Worm (Caenorhabditis elegans): ENCODE measurements around the gene K09F6.13.

K09F6.13 gene

DNA sequence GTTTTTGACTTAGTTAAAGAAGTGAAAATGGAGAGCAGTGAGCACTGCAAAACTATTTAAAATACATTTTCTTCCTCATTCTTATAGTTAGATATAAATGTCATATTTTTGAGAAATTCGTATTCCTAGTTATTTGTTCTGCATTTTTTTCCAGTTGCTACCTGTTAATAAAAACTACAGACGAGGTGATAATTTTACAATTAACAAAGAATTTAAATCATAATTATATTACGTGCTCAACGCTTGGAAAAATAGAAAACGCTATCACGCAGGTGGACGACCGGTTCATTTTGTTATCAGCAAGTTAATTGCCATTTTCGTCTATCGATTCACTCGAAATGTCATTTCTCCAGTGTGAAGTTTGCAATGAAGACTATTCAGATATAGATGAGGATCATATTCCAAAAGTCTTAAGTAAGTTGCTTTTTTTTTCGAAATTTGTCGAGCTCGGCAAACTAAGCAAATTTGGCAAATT lies 29.0 kb downstream of the K09F6.13 start, which contains the start of the genes ZK1240.5 and ZK1240.9:
Gene ZK1240.5 (minus strand): TSS at position 51 of the 475 bp plus-strand sequence.
Gene ZK1240.9 (plus strand): TSS at position 307 of the 475 bp plus-strand sequence.
- TF ChIP-seq snpc-3.4 (tag; optimal IDR thresholded peaks at IDR 0.05): no peak
- peak; percentile 57 for TF ChIP-seq nhr-80 (tag; optimal IDR thresholded peaks at IDR 0.05)

DNA sequence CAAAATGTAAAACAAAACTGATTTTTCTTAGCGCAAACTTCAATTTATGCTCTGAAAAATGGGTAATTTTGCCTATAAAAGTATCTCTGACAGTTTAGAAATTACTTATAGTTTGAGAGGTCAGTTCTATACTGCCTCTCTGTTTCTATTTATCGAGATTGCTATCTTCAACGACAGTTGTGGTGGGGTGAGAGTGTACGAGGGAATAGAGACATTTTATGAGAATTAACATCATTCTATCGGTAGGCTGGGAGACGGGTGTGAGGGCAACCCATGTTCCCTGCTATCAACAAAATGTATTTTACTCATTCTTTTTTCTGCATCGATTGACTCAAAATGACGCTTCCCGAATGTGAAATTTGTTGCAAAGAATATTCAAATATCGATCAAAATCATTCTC lies 31.2 kb downstream of the K09F6.13 start, which contains the start of gene ZK1240.3:
Gene ZK1240.3 (plus strand): TSS at position 238 of the 400 bp plus-strand sequence.
- peak; percentile 93 for TF ChIP-seq nhr-80 (tag; optimal IDR thresholded peaks at IDR 0.05)
- no peak for TF ChIP-seq mxl-1 (tag; optimal IDR thresholded peaks at IDR 0.05)
- TF ChIP-seq dox-1 (GFP tag; IDR thresholded peaks at IDR 0.05): peak; percentile 50
- TF ChIP-seq mel-28 (tag; optimal IDR thresholded peaks at IDR 0.05; ENCODE audit: borderline replicate concordance): no peak
- no peak for TF ChIP-seq madf-8 (GFP tag; conservative IDR thresholded peaks at IDR 0.05)
- TF ChIP-seq nfya-2 (GFP tag; IDR thresholded peaks at IDR 0.05): no peak
- TF ChIP-seq ets-4 (GFP tag; optimal IDR thresholded peaks at IDR 0.05): peak; percentile 64

DNA sequence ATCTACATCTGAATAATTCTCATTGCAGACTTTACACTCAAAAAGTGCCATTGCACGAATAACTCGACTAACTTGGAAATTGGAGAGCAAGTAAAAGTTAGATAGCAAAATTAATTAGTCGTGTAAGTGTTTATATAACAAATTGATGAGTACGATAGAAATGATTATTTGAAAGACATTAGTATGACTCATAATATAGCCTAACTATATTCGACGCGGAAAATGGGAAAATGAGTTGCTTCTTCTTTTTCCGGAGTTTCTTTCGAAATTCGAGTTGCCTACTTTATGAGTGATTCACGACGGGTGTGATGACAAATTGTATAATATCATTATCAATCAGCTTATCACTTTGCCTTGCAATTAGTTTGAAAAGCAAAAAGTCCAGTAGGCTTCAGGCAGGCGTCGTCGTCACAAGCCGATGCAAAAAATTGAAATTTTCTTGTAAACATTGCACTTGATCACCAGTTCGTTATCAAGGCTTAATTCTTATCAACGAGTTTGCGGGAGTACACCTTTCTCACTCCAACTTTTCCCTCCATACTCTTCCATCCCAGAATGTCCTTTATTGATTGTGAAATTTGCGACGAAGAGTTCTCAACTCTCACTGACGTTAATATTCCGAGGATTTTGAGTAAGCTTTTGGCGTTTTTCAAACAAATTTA lies 34.1 kb downstream of the K09F6.13 start, which contains the start of the genes ZK1240.6 and ZK1240.2:
Gene ZK1240.6 (minus strand): TSS at position 51 of the 662 bp plus-strand sequence.
Gene ZK1240.2 (plus strand): TSS at position 520 of the 662 bp plus-strand sequence.
- TF ChIP-seq ets-4 (GFP tag; optimal IDR thresholded peaks at IDR 0.05) (peak; percentile 58), madf-3 (GFP tag; IDR thresholded peaks at IDR 0.05) (no peak), nhr-80 (tag; optimal IDR thresholded peaks at IDR 0.05) (peak; percentile 85)

- no peak for TF ChIP-seq bed-1 (GFP tag; IDR thresholded peaks at IDR 0.05)
- no peak for TF ChIP-seq somi-1 (GFP tag; optimal IDR thresholded peaks at IDR 0.05)
- no peak for TF ChIP-seq C17E4.6 (GFP tag; IDR thresholded peaks at IDR 0.05)
- TF ChIP-seq attf-5 (GFP tag; optimal IDR thresholded peaks at IDR 0.05): no peak
- TF ChIP-seq nhr-120 (GFP tag; IDR thresholded peaks at IDR 0.05): no peak
- no peak for TF ChIP-seq rpc-1 (optimal IDR thresholded peaks at IDR 0.05)
- no peak for TF ChIP-seq rpc-1 (tag; optimal IDR thresholded peaks at IDR 0.05)
- no peak for TF ChIP-seq T26A5.8 (tag; optimal IDR thresholded peaks at IDR 0.05)
- TF ChIP-seq tlf-1 (GFP tag; optimal IDR thresholded peaks at IDR 0.05): no peak
- no peak for TF ChIP-seq ceh-27 (GFP tag; optimal IDR thresholded peaks at IDR 0.05)
- TF ChIP-seq snpc-1.3 (tag; optimal IDR thresholded peaks at IDR 0.05; ENCODE audit: insufficient read depth): no peak
- no peak for TF ChIP-seq aptf-3 (GFP tag; IDR thresholded peaks at IDR 0.05)
- no peak for TF ChIP-seq zfh-2 (GFP tag; conservative IDR thresholded peaks at IDR 0.05)
- no peak for TF ChIP-seq T07F8.4 (tag; optimal IDR thresholded peaks at IDR 0.05)
- TF ChIP-seq cebp-2 (GFP tag; IDR thresholded peaks at IDR 0.05): no peak
- no peak for TF ChIP-seq lir-1 (GFP tag; conservative IDR thresholded peaks at IDR 0.05)
- TF ChIP-seq gei-17 (GFP tag; optimal IDR thresholded peaks at IDR 0.05): no peak
Measured at ce11 chrII:2324956-2325355, 36.0 kb downstream of the K09F6.13 start, which contains the start of gene ZK1240.11. TSS of gene ZK1240.11 (plus strand) at chrII:2325256.

DNA sequence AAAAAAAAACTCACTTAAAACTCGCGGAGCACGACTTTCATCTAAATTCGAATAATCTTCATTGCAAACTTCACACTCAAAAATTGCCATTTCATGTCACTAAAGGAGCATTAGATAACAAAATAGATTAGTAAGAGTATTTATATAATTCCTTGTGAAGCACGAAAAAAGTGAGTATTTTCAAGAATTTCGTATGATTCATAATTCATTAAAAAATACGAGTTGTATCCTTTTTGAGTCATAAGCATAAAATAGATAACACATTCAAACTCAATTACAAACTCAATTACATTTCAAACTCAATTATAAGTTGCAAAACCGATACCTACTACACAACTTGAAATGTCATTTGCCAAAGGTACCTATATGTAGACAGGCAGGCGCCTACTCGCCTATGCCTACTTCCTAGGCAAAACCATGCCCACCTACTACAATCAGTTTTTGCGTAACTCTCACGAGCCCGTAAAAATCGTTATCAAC lies 40.1 kb downstream of the K09F6.13 start, which contains the start of the genes ZK1240.8 and ZK1240.1:
Gene ZK1240.8 (minus strand): TSS at position 101 of the 480 bp plus-strand sequence.
Gene ZK1240.1 (plus strand): TSS at position 430 of the 480 bp plus-strand sequence.
- TF ChIP-seq F57C9.4 (tag; optimal IDR thresholded peaks at IDR 0.05): no peak
- TF ChIP-seq B0261.1 (tag; optimal IDR thresholded peaks at IDR 0.05): no peak
- no peak for TF ChIP-seq ztf-18 (tag; optimal IDR thresholded peaks at IDR 0.05)

All from whole organism, young adult.